Fruit fly (Drosophila melanogaster): Measurements from ENCODE around the gene CG7714.

The CG7714 gene

dm6 chr3R:18705150-18705549 is 21.1 kb downstream of the CG7714 start, which contains the start of the genes ChAT and VAChT:
TSS of gene ChAT (plus strand) at chr3R:18705501.
TSS of gene VAChT (plus strand) at chr3R:18705501.
- TF ChIP-seq EcR (GFP tag; optimal IDR thresholded peaks at IDR 0.05) = no peak
- TF ChIP-seq pan (optimal IDR thresholded peaks at IDR 0.05) = no peak
- TF ChIP-seq psq (optimal IDR thresholded peaks at IDR 0.05) = no peak
- no peak for TF ChIP-seq usp (GFP tag; optimal IDR thresholded peaks at IDR 0.05)
- TF ChIP-seq CG8478 (optimal IDR thresholded peaks at IDR 0.05) = no peak
- TF ChIP-seq Dll (optimal IDR thresholded peaks at IDR 0.05) = no peak

dm6 chr3R:18703514-18703913 is 22.7 kb downstream of the CG7714 start:
- TF ChIP-seq psq (optimal IDR thresholded peaks at IDR 0.05) (no peak), EcR (GFP tag; optimal IDR thresholded peaks at IDR 0.05) (no peak), Dll (optimal IDR thresholded peaks at IDR 0.05) (no peak), pan (optimal IDR thresholded peaks at IDR 0.05) (no peak), CG8478 (optimal IDR thresholded peaks at IDR 0.05) (no peak), usp (GFP tag; optimal IDR thresholded peaks at IDR 0.05) (no peak)

- TF ChIP-seq CG8478 (optimal IDR thresholded peaks at IDR 0.05) (no peak), Dll (optimal IDR thresholded peaks at IDR 0.05) (no peak), EcR (GFP tag; optimal IDR thresholded peaks at IDR 0.05) (no peak), pan (optimal IDR thresholded peaks at IDR 0.05) (no peak), usp (GFP tag; optimal IDR thresholded peaks at IDR 0.05) (no peak), psq (optimal IDR thresholded peaks at IDR 0.05) (no peak)
Measured at dm6 chr3R:18698855-18699569, 27.2 kb downstream of the CG7714 start.

- TF ChIP-seq usp (GFP tag; optimal IDR thresholded peaks at IDR 0.05) = no peak
- TF ChIP-seq Dll (optimal IDR thresholded peaks at IDR 0.05) = no peak
- TF ChIP-seq psq (optimal IDR thresholded peaks at IDR 0.05) = no peak
- TF ChIP-seq pan (optimal IDR thresholded peaks at IDR 0.05) = no peak
- TF ChIP-seq EcR (GFP tag; optimal IDR thresholded peaks at IDR 0.05) = no peak
Measured at dm6 chr3R:18694952-18695351, 31.3 kb downstream of the CG7714 start, which contains the start of gene CG34282. TSS of gene CG34282 (plus strand) at chr3R:18695252.

- TF ChIP-seq pan (optimal IDR thresholded peaks at IDR 0.05) (no peak), EcR (GFP tag; optimal IDR thresholded peaks at IDR 0.05) (no peak), usp (GFP tag; optimal IDR thresholded peaks at IDR 0.05) (no peak), CG8478 (optimal IDR thresholded peaks at IDR 0.05) (no peak), Dll (optimal IDR thresholded peaks at IDR 0.05) (no peak), psq (optimal IDR thresholded peaks at IDR 0.05) (no peak)
Measured at dm6 chr3R:18693611-18694010, 32.6 kb downstream of the CG7714 start, which contains the start of gene CG14300. TSS of gene CG14300 (minus strand) at chr3R:18693711.

- no peak for TF ChIP-seq usp (GFP tag; optimal IDR thresholded peaks at IDR 0.05)
- no peak for TF ChIP-seq EcR (GFP tag; optimal IDR thresholded peaks at IDR 0.05)
- no peak for TF ChIP-seq pan (optimal IDR thresholded peaks at IDR 0.05)
- no peak for TF ChIP-seq psq (optimal IDR thresholded peaks at IDR 0.05)
- TF ChIP-seq CG8478 (optimal IDR thresholded peaks at IDR 0.05) = no peak
- no peak for TF ChIP-seq Dll (optimal IDR thresholded peaks at IDR 0.05)
Measured at dm6 chr3R:18692619-18693018, 33.6 kb downstream of the CG7714 start, which contains the start of gene Muc91C. TSS of gene Muc91C (minus strand) at chr3R:18692719.

- no peak for TF ChIP-seq pan (optimal IDR thresholded peaks at IDR 0.05)
- TF ChIP-seq EcR (GFP tag; optimal IDR thresholded peaks at IDR 0.05) = no peak
- TF ChIP-seq psq (optimal IDR thresholded peaks at IDR 0.05) = no peak
- TF ChIP-seq CG8478 (optimal IDR thresholded peaks at IDR 0.05) = no peak
- TF ChIP-seq Dll (optimal IDR thresholded peaks at IDR 0.05) = no peak
- no peak for TF ChIP-seq usp (GFP tag; optimal IDR thresholded peaks at IDR 0.05)
Measured at dm6 chr3R:18681054-18681453, 45.2 kb downstream of the CG7714 start.

- TF ChIP-seq CG8478 (optimal IDR thresholded peaks at IDR 0.05) = no peak
- no peak for TF ChIP-seq EcR (GFP tag; optimal IDR thresholded peaks at IDR 0.05)
- no peak for TF ChIP-seq Dll (optimal IDR thresholded peaks at IDR 0.05)
- TF ChIP-seq psq (optimal IDR thresholded peaks at IDR 0.05) = no peak
- TF ChIP-seq pan (optimal IDR thresholded peaks at IDR 0.05) = no peak
- no peak for TF ChIP-seq usp (GFP tag; optimal IDR thresholded peaks at IDR 0.05)
Measured at dm6 chr3R:18680332-18680731, 45.9 kb downstream of the CG7714 start, which contains the start of the genes CG46318 and ChT. TSS of gene CG46318 (plus strand) at chr3R:18680604. TSS of gene ChT (plus strand) at chr3R:18680604.

dm6 chr3R:18677500-18677940 is 48.7 kb downstream of the CG7714 start, which contains the start of the genes dind and CG7706:
TSS of gene dind (minus strand) at chr3R:18677539.
TSS of gene CG7706 (plus strand) at chr3R:18677818.
- TF ChIP-seq psq (optimal IDR thresholded peaks at IDR 0.05) (no peak), EcR (GFP tag; optimal IDR thresholded peaks at IDR 0.05) (no peak), pan (optimal IDR thresholded peaks at IDR 0.05) (no peak), Dll (optimal IDR thresholded peaks at IDR 0.05) (no peak), CG8478 (optimal IDR thresholded peaks at IDR 0.05) (no peak), usp (GFP tag; optimal IDR thresholded peaks at IDR 0.05) (no peak)
